Worm (Caenorhabditis elegans) whole organism, young adult: ENCODE data around the gene B0280.9.

Experiments used
- F23B12.7 ChIP-seq: sonication (generic microtip); optimal IDR thresholded peaks from 2 replicates; lab custom pipeline; 2017; ENCODE audit warnings: missing genetic modification characterization, mild to moderate bottlenecking, missing compliant biosample characterization, antibody characterized with exemption, moderate library complexity; ENCODE audit not compliant: insufficient read depth
- ceh-91 ChIP-seq: fragments of 200-800 bp; sonication (Bioruptor generic); IDR thresholded peaks from 2 replicates; pipeline ENCODE4 v1.3.6; 2022; ENCODE audit warnings: missing genetic modification reagents, missing genetic modification characterization, missing compliant biosample characterization
- tbx-9 ChIP-seq: sonication (generic microtip); optimal IDR thresholded peaks from 2 replicates; lab custom pipeline; 2016; ENCODE audit warnings: borderline replicate concordance, missing genetic modification characterization, inconsistent platforms, missing compliant biosample characterization
- unc-130 ChIP-seq: sonication (generic microtip); optimal IDR thresholded peaks from 2 replicates; lab custom pipeline; 2016; ENCODE audit warnings: missing genetic modification reagents, missing genetic modification characterization, missing compliant biosample characterization
- unc-62 ChIP-seq: fragments of 150-350 bp; optimal IDR thresholded peaks from 2 replicates; lab custom pipeline; 2014; ENCODE audit warnings: missing biosample characterization, missing genetic modification reagents, missing genetic modification characterization
- zim-3 ChIP-seq: sonication (generic microtip); optimal IDR thresholded peaks from 2 replicates; lab custom pipeline; 2017; ENCODE audit warnings: mild to moderate bottlenecking, missing genetic modification characterization, moderate library complexity, missing compliant biosample characterization

DNA sequence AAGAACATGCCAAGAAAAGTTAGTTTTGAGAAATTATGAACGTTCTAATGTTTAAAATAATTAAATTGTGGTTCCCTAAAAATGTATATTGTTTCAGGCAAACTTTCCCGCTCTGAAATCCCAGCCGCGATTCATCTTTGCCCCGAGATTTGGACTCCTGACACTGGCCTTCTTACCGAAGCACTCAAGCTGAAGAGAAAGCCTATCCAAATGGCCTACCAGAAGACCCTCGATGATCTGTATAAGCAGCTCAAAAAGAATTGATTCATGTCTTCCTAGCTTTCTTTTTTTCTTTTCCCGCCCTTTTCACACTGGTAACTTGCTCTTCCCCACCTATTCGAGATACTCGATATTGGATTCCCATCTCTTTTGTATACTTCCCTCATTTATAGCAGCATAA lies 47.4 kb upstream of the B0280.9 start:
- TF ChIP-seq unc-62 = no peak
- no peak for TF ChIP-seq zim-3 (tag; lab: Kevin White, UChicago)
- no peak for TF ChIP-seq ceh-91
- no peak for TF ChIP-seq tbx-9 (tag; lab: Kevin White, UChicago)
- TF ChIP-seq F23B12.7 (tag; lab: Kevin White, UChicago) = no peak
- TF ChIP-seq unc-130 (GFP tag; lab: Kevin White, UChicago) = no peak
